Worm (Caenorhabditis elegans): Measurements from ENCODE around the gene str-97.

- TF ChIP-seq mdl-1 (tag; optimal IDR thresholded peaks at IDR 0.05), result no peak
- TF ChIP-seq tbx-2 (tag; optimal IDR thresholded peaks at IDR 0.05), result no peak
- no peak for TF ChIP-seq egl-27 (tag; optimal IDR thresholded peaks at IDR 0.05)
- no peak for TF ChIP-seq lsy-12 (tag; optimal IDR thresholded peaks at IDR 0.05)
- TF ChIP-seq ztf-11 (tag; optimal IDR thresholded peaks at IDR 0.05), result no peak
- no peak for TF ChIP-seq sea-2 (GFP tag; optimal IDR thresholded peaks at IDR 0.05)
- no peak for TF ChIP-seq ceh-28 (tag; optimal IDR thresholded peaks at IDR 0.05)
- TF ChIP-seq nhr-11 (tag; optimal IDR thresholded peaks at IDR 0.05), result no peak
- TF ChIP-seq lin-15B (tag; optimal IDR thresholded peaks at IDR 0.05), result no peak
- TF ChIP-seq unc-39 (tag; optimal IDR thresholded peaks at IDR 0.05), result no peak
- no peak for TF ChIP-seq ama-1 (optimal IDR thresholded peaks at IDR 0.05)
These were observed 36.4 kb downstream of the str-97 start, which contains the start of gene str-103 for ce11 chrV:16118601-16119000.

All from whole organism, L3 larva.